Worm (Caenorhabditis elegans): Measurements from ENCODE around the gene gst-37.

ce11 chrV:1874827-1875226 is 46.6 kb upstream of the gst-37 start:
- TF ChIP-seq F52B5.7 (tag; optimal IDR thresholded peaks at IDR 0.05) (no peak), ceh-27 (GFP tag; optimal IDR thresholded peaks at IDR 0.05) (no peak), unc-62 (GFP tag; optimal IDR thresholded peaks at IDR 0.05) (no peak), mes-4 (tag; optimal IDR thresholded peaks at IDR 0.05) (no peak), efl-1 (GFP tag; optimal IDR thresholded peaks at IDR 0.05) (no peak), nhr-90 (tag; optimal IDR thresholded peaks at IDR 0.05) (no peak), somi-1 (GFP tag; optimal IDR thresholded peaks at IDR 0.05) (no peak), F33H1.4 (GFP tag; IDR thresholded peaks at IDR 0.05) (no peak)

Data from whole organism, young adult.